Worm (Caenorhabditis elegans): Measurements from ENCODE around the gene chil-17.

ce11 chrII:9403846-9404245 lies 36.1 kb downstream of the chil-17 start, which contains the start of gene Y51B9A.5:
- no peak for TF ChIP-seq ama-1 (optimal IDR thresholded peaks at IDR 0.05)
- TF ChIP-seq ceh-36 (tag; optimal IDR thresholded peaks at IDR 0.05): no peak
- no peak for TF ChIP-seq aly-1 (tag; optimal IDR thresholded peaks at IDR 0.05)
- no peak for TF ChIP-seq flt-1 (GFP tag; IDR thresholded peaks at IDR 0.05)
- no peak for TF ChIP-seq hmg-4 (GFP tag; optimal IDR thresholded peaks at IDR 0.05)
